Fruit fly (Drosophila melanogaster): ENCODE measurements around the gene CG32365.
A peak's percentile ranks its signal among the peaks of the same experiment; 100 is the strongest.

Gene CG32365

DNA sequence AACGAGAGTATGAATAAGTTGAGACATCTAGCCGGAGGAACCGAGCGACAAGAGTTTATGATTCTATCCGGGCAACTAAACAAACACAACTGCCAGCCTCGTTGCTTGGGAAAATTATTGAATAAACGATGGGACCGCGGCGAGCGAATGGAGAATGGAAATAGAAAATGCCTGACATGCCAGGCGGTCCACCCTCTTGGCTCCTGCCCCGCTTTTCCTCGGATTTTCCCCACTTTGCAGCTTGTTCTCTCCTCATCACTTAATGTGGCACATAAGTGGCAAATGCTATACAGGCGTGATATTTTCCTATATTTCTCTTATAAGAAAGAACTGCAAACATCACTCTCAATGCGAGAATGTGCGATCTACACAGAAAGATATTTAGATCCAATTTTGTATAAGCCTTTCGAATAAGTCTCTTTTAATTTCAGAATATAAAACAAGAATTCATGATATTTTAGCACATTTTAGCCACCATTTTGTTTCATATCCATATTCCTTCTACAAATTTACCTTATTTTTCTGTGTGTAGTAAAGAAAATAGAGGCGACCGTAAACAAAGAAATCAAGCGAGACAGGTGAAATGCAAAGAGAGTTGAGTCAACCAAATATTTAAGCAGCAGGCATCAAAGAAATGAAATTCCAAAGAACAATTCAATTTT is 34.8 kb downstream of the CG32365 start (continued):
- TF ChIP-seq oc (tag; optimal IDR thresholded peaks at IDR 0.05), result peak; percentile 92
- peak; percentile 83 for TF ChIP-seq CG7786 (GFP tag; optimal IDR thresholded peaks at IDR 0.05)
- TF ChIP-seq Dip3 (GFP tag; optimal IDR thresholded peaks at IDR 0.05), result peak; percentile 75
- TF ChIP-seq Bdp1 (GFP tag; optimal IDR thresholded peaks at IDR 0.05), result peak; percentile 41
- peak; percentile 83 for TF ChIP-seq CG33557 (GFP tag; optimal IDR thresholded peaks at IDR 0.05)
- TF ChIP-seq amos (GFP tag; IDR thresholded peaks at IDR 0.05; ENCODE audit: partially characterized antibody), result no peak
- peak; percentile 76 for TF ChIP-seq dm (GFP tag; optimal IDR thresholded peaks at IDR 0.05)
- peak; percentile 81 for TF ChIP-seq Bteb2 (GFP tag; optimal IDR thresholded peaks at IDR 0.05)
- TF ChIP-seq cato (GFP tag; optimal IDR thresholded peaks at IDR 0.05; ENCODE audit: borderline replicate concordance), result peak; percentile 74
- peak; percentile 72 for TF ChIP-seq CG9817 (tag; optimal IDR thresholded peaks at IDR 0.05)
- no peak for TF ChIP-seq Sin3A (optimal IDR thresholded peaks at IDR 0.05)
- peak; percentile 7 for TF ChIP-seq MESR4 (GFP tag; optimal IDR thresholded peaks at IDR 0.05)
- TF ChIP-seq E2f1 (GFP tag; IDR thresholded peaks at IDR 0.05), result peak; percentile 86
- TF ChIP-seq CG13775 (GFP tag; optimal IDR thresholded peaks at IDR 0.05), result peak; percentile 77
- peak; percentile 85 for TF ChIP-seq CG1529 (GFP tag; optimal IDR thresholded peaks at IDR 0.05)
- peak; percentile 55 for TF ChIP-seq Hmx (GFP tag; optimal IDR thresholded peaks at IDR 0.05)
- no peak for TF ChIP-seq mld (GFP tag; IDR thresholded peaks at IDR 0.05; ENCODE audit: partially characterized antibody)
- TF ChIP-seq CG6813 (GFP tag; optimal IDR thresholded peaks at IDR 0.05), result peak; percentile 81
- TF ChIP-seq wor (GFP tag; IDR thresholded peaks at IDR 0.05), result peak; percentile 76
- no peak for TF ChIP-seq Neu2 (GFP tag; optimal IDR thresholded peaks at IDR 0.05; ENCODE audit: borderline replicate concordance)
- peak; percentile 82 for TF ChIP-seq Nf-YA (GFP tag; IDR thresholded peaks at IDR 0.05)
- no peak for TF ChIP-seq Dfd (GFP tag; optimal IDR thresholded peaks at IDR 0.05)
- TF ChIP-seq stc (GFP tag; IDR thresholded peaks at IDR 0.05), result peak; percentile 86
- TF ChIP-seq CG15601 (tag; optimal IDR thresholded peaks at IDR 0.05), result peak; percentile 94
- TF ChIP-seq CG34376 (GFP tag; optimal IDR thresholded peaks at IDR 0.05), result no peak
- peak; percentile 67 for TF ChIP-seq B-H1 (GFP tag; IDR thresholded peaks at IDR 0.05)
- peak; percentile 76 for TF ChIP-seq Abd-B (GFP tag; optimal IDR thresholded peaks at IDR 0.05)
- peak; percentile 79 for TF ChIP-seq CG9932 (GFP tag; IDR thresholded peaks at IDR 0.05)
- peak; percentile 84 for TF ChIP-seq CG2120 (GFP tag; optimal IDR thresholded peaks at IDR 0.05)
- TF ChIP-seq nau (GFP tag; optimal IDR thresholded peaks at IDR 0.05), result peak; percentile 82
- peak; percentile 78 for TF ChIP-seq Drgx (GFP tag; IDR thresholded peaks at IDR 0.05)
- TF ChIP-seq z (GFP tag; IDR thresholded peaks at IDR 0.05), result peak; percentile 5; the same call in 1 of the 3 replicates
- TF ChIP-seq CG10565 (GFP tag; optimal IDR thresholded peaks at IDR 0.05), result no peak
- TF ChIP-seq Atf-2 (GFP tag; optimal IDR thresholded peaks at IDR 0.05), result peak; percentile 78
- TF ChIP-seq CG10431 (GFP tag; optimal IDR thresholded peaks at IDR 0.05), result peak; percentile 77
- TF ChIP-seq CG7963 (GFP tag; IDR thresholded peaks at IDR 0.05; ENCODE audit: partially characterized antibody), result no peak
- TF ChIP-seq CG7987 (GFP tag; optimal IDR thresholded peaks at IDR 0.05), result peak; percentile 50
- TF ChIP-seq pnt (GFP tag; optimal IDR thresholded peaks at IDR 0.05), result peak; percentile 65
- peak; percentile 49 for TF ChIP-seq CG3163 (GFP tag; optimal IDR thresholded peaks at IDR 0.05)
- TF ChIP-seq Atf6 (GFP tag; IDR thresholded peaks at IDR 0.05), result peak; percentile 58
- TF ChIP-seq CG11504 (tag; optimal IDR thresholded peaks at IDR 0.05), result peak; percentile 89
- peak; percentile 47 for TF ChIP-seq CG15514 (GFP tag; optimal IDR thresholded peaks at IDR 0.05)
- 0 out of 2 replicates have a peak, but pooled peaks have one; percentile 15 for TF ChIP-seq gsb (GFP tag; IDR thresholded peaks at IDR 0.05)
- peak; percentile 81 for TF ChIP-seq CG12659 (GFP tag; optimal IDR thresholded peaks at IDR 0.05)
- TF ChIP-seq CG1024 (GFP tag; IDR thresholded peaks at IDR 0.05), result peak; percentile 82
- TF ChIP-seq fd96Cb (tag; optimal IDR thresholded peaks at IDR 0.05), result peak; percentile 90
- no peak for TF ChIP-seq sug (tag; optimal IDR thresholded peaks at IDR 0.05)
- peak; percentile 40 to 96 for TF ChIP-seq bsh (GFP tag; optimal IDR thresholded peaks at IDR 0.05)
- TF ChIP-seq org-1 (GFP tag; optimal IDR thresholded peaks at IDR 0.05), result peak; percentile 72

All from whole organism, embryonic.